Fruit fly (Drosophila melanogaster): ENCODE results near the gene CG31677.

dm6 chr2L:20604096-20604495 lies at the start of gene CG31677:
- TF ChIP-seq CG8478 (optimal IDR thresholded peaks at IDR 0.05) (no peak), Dll (optimal IDR thresholded peaks at IDR 0.05) (no peak), usp (GFP tag; optimal IDR thresholded peaks at IDR 0.05) (no peak), psq (optimal IDR thresholded peaks at IDR 0.05) (no peak)
